Worm (Caenorhabditis elegans) whole organism, young adult: ENCODE results near the gene nhr-168.

Experiments used
- B0336.3 ChIP-seq: fragments of 200-800 bp; sonication (Bioruptor generic); IDR thresholded peaks from 2 replicates; pipeline ENCODE4 v1.3.6; 2022; ENCODE audit warnings: missing genetic modification characterization, missing compliant biosample characterization
- C17E4.6 ChIP-seq: fragments of 200-800 bp; sonication (Bioruptor generic); IDR thresholded peaks from 2 replicates; pipeline ENCODE4 v1.3.6; 2022; ENCODE audit warnings: missing genetic modification reagents, missing genetic modification characterization, missing compliant biosample characterization
- D2030.7 ChIP-seq: fragments of 200-800 bp; sonication (Bioruptor generic); IDR thresholded peaks from 2 replicates; pipeline ENCODE4 v1.3.6; 2022; ENCODE audit warnings: missing genetic modification reagents, missing genetic modification characterization, missing compliant biosample characterization
- F10E7.11 ChIP-seq: sonication (generic microtip); optimal IDR thresholded peaks from 2 replicates; lab custom pipeline; 2017; ENCODE audit warnings: mild to moderate bottlenecking, missing genetic modification characterization, moderate library complexity, missing compliant biosample characterization
- F39B2.1 ChIP-seq: fragments of 200-800 bp; sonication (Bioruptor generic); IDR thresholded peaks from 2 replicates; pipeline ENCODE4 v1.3.6; 2022; ENCODE audit warnings: missing genetic modification reagents, missing genetic modification characterization, missing compliant biosample characterization
- F52B5.7 ChIP-seq: sonication (generic microtip); optimal IDR thresholded peaks from 2 replicates; lab custom pipeline; 2016; ENCODE audit warnings: mild to moderate bottlenecking, missing genetic modification characterization, missing compliant biosample characterization
- F55B11.4 ChIP-seq: sonication (generic microtip); optimal IDR thresholded peaks from 2 replicates; lab custom pipeline; 2016; ENCODE audit warnings: missing compliant biosample characterization, missing genetic modification characterization, borderline replicate concordance; ENCODE audit not compliant: insufficient read depth
- T07F8.4 ChIP-seq: sonication (generic microtip); optimal IDR thresholded peaks from 2 replicates; lab custom pipeline; 2016; ENCODE audit warnings: mild to moderate bottlenecking, missing genetic modification characterization, moderate library complexity, missing compliant biosample characterization
- akir-1 ChIP-seq: fragments of 200-800 bp; sonication (Bioruptor generic); optimal IDR thresholded peaks from 2 replicates; lab custom pipeline; 2018; ENCODE audit warnings: mild to moderate bottlenecking, missing genetic modification characterization, moderate library complexity, missing compliant biosample characterization
- ama-1 ChIP-seq, 3 experiments: fragments of 150-350 bp in 1 of 3; sonication (generic microtip) in 2 of 3; optimal IDR thresholded peaks; 2 replicates each; lab custom pipeline; 2014 to 2018; ENCODE audit warnings: missing biosample characterization in 2 of 3, missing genetic modification characterization in 2 of 3, missing genetic modification reagents in 2 of 3
- aptf-2 ChIP-seq: fragments of 200-800 bp; sonication (Bioruptor generic); conservative IDR thresholded peaks from 2 replicates; pipeline ENCODE4 v1.3.6; 2022; ENCODE audit warnings: missing genetic modification reagents, missing genetic modification characterization, missing compliant biosample characterization
- athp-1 ChIP-seq: sonication (generic microtip); optimal IDR thresholded peaks from 2 replicates; lab custom pipeline; 2017; ENCODE audit warnings: mild to moderate bottlenecking, missing genetic modification characterization, missing compliant biosample characterization
- attf-6 ChIP-seq: fragments of 200-800 bp; sonication (Bioruptor generic); IDR thresholded peaks from 2 replicates; pipeline ENCODE4 v1.3.6; 2022; ENCODE audit warnings: missing genetic modification reagents, missing genetic modification characterization, missing compliant biosample characterization
- ccch-3 ChIP-seq: fragments of 200-800 bp; sonication (Bioruptor generic); optimal IDR thresholded peaks from 2 replicates; lab custom pipeline; 2018; ENCODE audit warnings: mild to moderate bottlenecking, missing genetic modification characterization, missing compliant biosample characterization
- ceh-100 ChIP-seq: fragments of 200-800 bp; sonication (Bioruptor generic); IDR thresholded peaks from 2 replicates; pipeline ENCODE4 v1.3.6; 2022; ENCODE audit warnings: missing genetic modification reagents, missing genetic modification characterization, missing compliant biosample characterization
- ceh-27 ChIP-seq: fragments of 200-800 bp; sonication (Bioruptor generic); optimal IDR thresholded peaks from 2 replicates; lab custom pipeline; 2018; ENCODE audit warnings: mild to moderate bottlenecking, missing genetic modification characterization, moderate library complexity, missing compliant biosample characterization
- ceh-58 ChIP-seq: fragments of 200-800 bp; sonication (Bioruptor generic); IDR thresholded peaks from 2 replicates; pipeline ENCODE4 v1.3.6; 2022; ENCODE audit warnings: missing genetic modification characterization, missing compliant biosample characterization
- dox-1 ChIP-seq: fragments of 200-800 bp; sonication (Bioruptor generic); IDR thresholded peaks from 2 replicates; pipeline ENCODE4 v1.3.6; 2022; ENCODE audit warnings: missing genetic modification reagents, missing genetic modification characterization, missing compliant biosample characterization
- dpl-1 ChIP-seq: fragments of 150-350 bp; optimal IDR thresholded peaks from 2 replicates; lab custom pipeline; 2014; ENCODE audit warnings: missing biosample characterization, missing genetic modification reagents, missing genetic modification characterization
- egl-18 ChIP-seq: fragments of 200-800 bp; sonication (Bioruptor generic); IDR thresholded peaks from 2 replicates; pipeline ENCODE4 v1.3.6; 2022; ENCODE audit warnings: missing genetic modification reagents, missing genetic modification characterization, missing compliant biosample characterization
- hrde-1 ChIP-seq: sonication (generic microtip); optimal IDR thresholded peaks from 2 replicates; lab custom pipeline; 2016; ENCODE audit warnings: missing genetic modification characterization, mild to moderate bottlenecking, missing compliant biosample characterization, moderate library complexity, missing genotype, missing genetic modification reagents, borderline replicate concordance
- lin-26 ChIP-seq: fragments of 200-800 bp; sonication (Bioruptor generic); IDR thresholded peaks from 2 replicates; pipeline ENCODE4 v1.3.6; 2022; ENCODE audit warnings: missing genetic modification reagents, missing genetic modification characterization, missing compliant biosample characterization
- lin-35 ChIP-seq, 3 experiments: fragments of 150-350 bp in 2 of 3; sonication (generic microtip) in 1 of 3; optimal IDR thresholded peaks; 2 replicates each; lab custom pipeline; 2014 to 2018; ENCODE audit warnings: missing biosample characterization in 3 of 3, missing genetic modification characterization in 3 of 3, missing genetic modification reagents in 3 of 3
- lin-54 ChIP-seq: fragments of 200-800 bp; sonication (Bioruptor generic); optimal IDR thresholded peaks from 2 replicates; lab custom pipeline; 2018; ENCODE audit warnings: mild to moderate bottlenecking, missing genetic modification characterization, missing compliant biosample characterization
- lir-1 ChIP-seq: fragments of 200-800 bp; sonication (Bioruptor generic); conservative IDR thresholded peaks from 2 replicates; pipeline ENCODE4 v1.3.6; 2022; ENCODE audit warnings: missing genetic modification reagents, missing genetic modification characterization, missing compliant biosample characterization
- lsy-27 ChIP-seq: sonication (generic microtip); optimal IDR thresholded peaks from 2 replicates; lab custom pipeline; 2017; ENCODE audit warnings: missing genetic modification characterization, mild to moderate bottlenecking, missing compliant biosample characterization, antibody characterized with exemption, missing genotype, borderline replicate concordance; ENCODE audit not compliant: insufficient read depth
- madf-10 ChIP-seq: sonication (generic microtip); optimal IDR thresholded peaks from 2 replicates; lab custom pipeline; 2016; ENCODE audit warnings: mild to moderate bottlenecking, missing genetic modification characterization, missing compliant biosample characterization
- madf-3 ChIP-seq: fragments of 200-800 bp; sonication (Bioruptor generic); IDR thresholded peaks from 2 replicates; pipeline ENCODE4 v1.3.6; 2022; ENCODE audit warnings: missing genetic modification reagents, missing genetic modification characterization, missing compliant biosample characterization
- mes-4 ChIP-seq: sonication (generic microtip); optimal IDR thresholded peaks from 2 replicates; lab custom pipeline; 2016; ENCODE audit warnings: missing genotype, missing genetic modification characterization, missing compliant biosample characterization
- nfyb-1 ChIP-seq: fragments of 200-800 bp; sonication (Bioruptor generic); IDR thresholded peaks from 2 replicates; pipeline ENCODE4 v1.3.6; 2022; ENCODE audit warnings: missing genetic modification reagents, missing genetic modification characterization, missing compliant biosample characterization
- nhr-120 ChIP-seq: fragments of 200-800 bp; sonication (Bioruptor generic); IDR thresholded peaks from 2 replicates; pipeline ENCODE4 v1.3.6; 2022; ENCODE audit warnings: missing genetic modification characterization, missing compliant biosample characterization
- rec-8 ChIP-seq, 2 experiments: sonication (generic microtip); optimal IDR thresholded peaks; 2 replicates each; lab custom pipeline; 2016; ENCODE audit warnings: mild to moderate bottlenecking in 2 of 2, missing genetic modification characterization in 2 of 2, missing genetic modification reagents in 2 of 2, missing genotype in 2 of 2, missing biosample characterization in 1 of 2, missing compliant biosample characterization in 1 of 2, moderate library complexity in 1 of 2
- rpc-1 ChIP-seq, 2 experiments: fragments of 150-350 bp in 1 of 2; sonication (generic microtip) in 1 of 2; optimal IDR thresholded peaks; 2 replicates each; lab custom pipeline; 2014 to 2018; ENCODE audit warnings: missing biosample characterization in 1 of 2, missing genetic modification characterization in 1 of 2, missing genetic modification reagents in 1 of 2, missing genotype in 1 of 2
- sea-2 ChIP-seq: fragments of 200-800 bp; sonication (Bioruptor generic); IDR thresholded peaks from 2 replicates; pipeline ENCODE4 v1.3.6; 2022; ENCODE audit warnings: missing genetic modification characterization, missing compliant biosample characterization
- snpc-4 ChIP-seq, 5 experiments: fragments of 150-350 bp in 1 of 5; sonication (generic microtip) in 4 of 5; optimal IDR thresholded peaks; 2 replicates each; lab custom pipeline; 2014 to 2018; ENCODE audit warnings: missing genetic modification characterization in 5 of 5, missing biosample characterization in 3 of 5, antibody characterized with exemption in 2 of 5, mild to moderate bottlenecking in 2 of 5, missing compliant biosample characterization in 2 of 5, missing genotype in 2 of 5, moderate library complexity in 2 of 5, missing genetic modification reagents in 1 of 5
- somi-1 ChIP-seq: fragments of 200-800 bp; sonication (Bioruptor generic); optimal IDR thresholded peaks from 2 replicates; lab custom pipeline; 2018; ENCODE audit warnings: mild to moderate bottlenecking, missing genetic modification characterization, missing compliant biosample characterization
- sptf-2 ChIP-seq: fragments of 200-800 bp; sonication (Bioruptor generic); optimal IDR thresholded peaks from 2 replicates; lab custom pipeline; 2018; ENCODE audit warnings: mild to moderate bottlenecking, missing genetic modification characterization, missing compliant biosample characterization
- zim-3 ChIP-seq: sonication (generic microtip); optimal IDR thresholded peaks from 2 replicates; lab custom pipeline; 2017; ENCODE audit warnings: mild to moderate bottlenecking, missing genetic modification characterization, moderate library complexity, missing compliant biosample characterization
- ztf-22 ChIP-seq: fragments of 200-800 bp; sonication (Bioruptor generic); optimal IDR thresholded peaks from 2 replicates; lab custom pipeline; 2018; ENCODE audit warnings: mild to moderate bottlenecking, missing genetic modification characterization, moderate library complexity, missing compliant biosample characterization
- ztf-25 ChIP-seq: fragments of 200-800 bp; sonication (Bioruptor generic); IDR thresholded peaks from 2 replicates; pipeline ENCODE4 v1.3.6; 2022; ENCODE audit warnings: missing genetic modification reagents, missing genetic modification characterization, missing compliant biosample characterization
- ztf-26 ChIP-seq: sonication (generic microtip); optimal IDR thresholded peaks from 2 replicates; lab custom pipeline; 2017; ENCODE audit warnings: missing genetic modification characterization, missing compliant biosample characterization
- ztf-6 ChIP-seq: fragments of 200-800 bp; sonication (Bioruptor generic); IDR thresholded peaks from 2 replicates; pipeline ENCODE4 v1.3.6; 2022; ENCODE audit warnings: missing genetic modification reagents, missing genetic modification characterization, missing compliant biosample characterization

nhr-168 gene

ce11 chrV:13299398-13299797, 34.3 kb downstream of the nhr-168 start:
- TF ChIP-seq ztf-6 (GFP tag; lab: Robert Waterston, UW) (no peak), sea-2 (no peak), lir-1 (GFP tag; lab: Robert Waterston, UW) (no peak), dox-1 (GFP tag; lab: Robert Waterston, UW) (no peak), egl-18 (GFP tag; lab: Robert Waterston, UW) (no peak), ccch-3 (no peak), madf-3 (GFP tag; lab: Robert Waterston, UW) (no peak), lsy-27 (tag; lab: Kevin White, UChicago) (no peak), lin-54 (no peak), akir-1 (GFP tag; lab: Kevin White, UChicago) (no peak), ceh-27 (GFP tag; lab: Kevin White, UChicago) (no peak), ztf-25 (GFP tag; lab: Robert Waterston, UW) (no peak)
- TF ChIP-seq, all 124 proteins: peak for 0

- no peak for TF ChIP-seq F39B2.1 (GFP tag; lab: Robert Waterston, UW)
- TF ChIP-seq lin-26 (GFP tag; lab: Robert Waterston, UW), result no peak
- TF ChIP-seq ceh-58 (GFP tag; lab: Robert Waterston, UW), result no peak
- TF ChIP-seq, all 124 proteins: peak for 0
Measured at ce11 chrV:13298706-13299105, 35.0 kb downstream of the nhr-168 start.

ce11 chrV:13297220-13297619, 36.5 kb downstream of the nhr-168 start, which contains the start of gene C26E1.1:
Gene C26E1.1, plus strand, starts transcription at chrV:13297520.
- TF ChIP-seq T07F8.4 (tag; lab: Kevin White, UChicago) (no peak), F55B11.4 (tag; lab: Kevin White, UChicago) (no peak), ceh-100 (no peak), nfyb-1 (GFP tag; lab: Robert Waterston, UW) (no peak), hrde-1 (tag; lab: Kevin White, UChicago) (no peak), ztf-26 (tag; lab: Kevin White, UChicago) (no peak), F52B5.7 (tag; lab: Kevin White, UChicago) (no peak), madf-10 (tag; lab: Kevin White, UChicago) (no peak), sptf-2 (GFP tag; lab: Kevin White, UChicago) (no peak), lin-35 (GFP tag; optimal IDR thresholded peaks at IDR 0.05; lab: Kevin White, UChicago) (no peak), mes-4 (tag; lab: Kevin White, UChicago) (no peak), F10E7.11 (tag; lab: Kevin White, UChicago) (no peak), C17E4.6 (GFP tag; lab: Robert Waterston, UW) (no peak), rpc-1 (optimal IDR thresholded peaks at IDR 0.05; lab: Kevin White, UChicago) (no peak), rpc-1 (tag; optimal IDR thresholded peaks at IDR 0.05; lab: Kevin White, UChicago) (no peak), aptf-2 (GFP tag; lab: Robert Waterston, UW) (no peak), D2030.7 (GFP tag; lab: Robert Waterston, UW) (no peak), ceh-27 (GFP tag; lab: Kevin White, UChicago) (no peak), somi-1 (GFP tag; lab: Kevin White, UChicago) (no peak)

ce11 chrV:13295859-13296258, 37.8 kb downstream of the nhr-168 start, which contains the start of gene uig-1:
Gene uig-1, minus strand, starts transcription at chrV:13295978.
- TF ChIP-seq dpl-1 (GFP tag; lab: Kevin White, UChicago), result no peak
- no peak for TF ChIP-seq attf-6 (GFP tag; lab: Robert Waterston, UW)
- no peak for TF ChIP-seq ztf-26 (tag; lab: Kevin White, UChicago)
- TF ChIP-seq rpc-1 (optimal IDR thresholded peaks at IDR 0.05; lab: Kevin White, UChicago), result no peak
- TF ChIP-seq rpc-1 (tag; optimal IDR thresholded peaks at IDR 0.05; lab: Kevin White, UChicago), result no peak
- TF ChIP-seq rec-8 (tag; optimal IDR thresholded peaks at IDR 0.05; lab: Kevin White, UChicago), result no peak
- no peak for TF ChIP-seq B0336.3
- TF ChIP-seq nhr-120 (GFP tag; lab: Robert Waterston, UW), result no peak
- no peak for TF ChIP-seq ama-1 (optimal IDR thresholded peaks at IDR 0.05; lab: Kevin White, UChicago)
- TF ChIP-seq ama-1 (GFP tag; optimal IDR thresholded peaks at IDR 0.05; lab: Kevin White, UChicago), result no peak
- no peak for TF ChIP-seq ztf-22 (GFP tag; lab: Kevin White, UChicago)
- TF ChIP-seq dox-1 (GFP tag; lab: Robert Waterston, UW), result no peak
- TF ChIP-seq lir-1 (GFP tag; lab: Robert Waterston, UW), result no peak
- TF ChIP-seq athp-1 (tag; lab: Kevin White, UChicago), result no peak
- TF ChIP-seq zim-3 (tag; lab: Kevin White, UChicago), result no peak
- TF ChIP-seq snpc-4 (GFP tag; optimal IDR thresholded peaks at IDR 0.05; lab: Kevin White, UChicago), result no peak
- TF ChIP-seq snpc-4 (tag; optimal IDR thresholded peaks at IDR 0.05; lab: Kevin White, UChicago), result no peak
